Worm (Caenorhabditis elegans): ENCODE measurements around the gene cul-2.
A peak's percentile ranks its signal among the peaks of the same experiment; 100 is the strongest.

ce11 chrIII:13718403-13718969 is 31.4 kb downstream of the cul-2 start:
- no peak for TF ChIP-seq nhr-77 (tag; optimal IDR thresholded peaks at IDR 0.05)
- no peak for TF ChIP-seq dpl-1 (GFP tag; optimal IDR thresholded peaks at IDR 0.05)
- no peak for TF ChIP-seq snpc-4 (tag; optimal IDR thresholded peaks at IDR 0.05)
- TF ChIP-seq nhr-48 (tag; optimal IDR thresholded peaks at IDR 0.05), result peak; percentile 14
- no peak for TF ChIP-seq fos-1 (tag; optimal IDR thresholded peaks at IDR 0.05)
- peak in 1 of 2 experiments; percentile 42 for TF ChIP-seq unc-62 (GFP tag; optimal IDR thresholded peaks at IDR 0.05 in 1 of 2)
- TF ChIP-seq unc-62 (tag; optimal IDR thresholded peaks at IDR 0.05), result no peak
- TF ChIP-seq egl-43 (GFP tag; IDR thresholded peaks at IDR 0.05), result no peak
- TF ChIP-seq mdt-29 (GFP tag; IDR thresholded peaks at IDR 0.05), result no peak
- TF ChIP-seq nhr-11 (tag; optimal IDR thresholded peaks at IDR 0.05), result peak; percentile 49
- TF ChIP-seq ZK546.5 (tag; optimal IDR thresholded peaks at IDR 0.05), result no peak
